Worm (Caenorhabditis elegans) whole organism, L2 larva: ENCODE measurements around the gene F08D12.3.

ENCODE experiments used
- C34F6.9 ChIP-seq: fragments of 150-350 bp; optimal IDR thresholded peaks from 2 replicates; lab custom pipeline; 2014; ENCODE audit warnings: missing biosample characterization, missing genetic modification characterization
- crh-2 ChIP-seq: sonication (generic microtip); optimal IDR thresholded peaks from 2 replicates; lab custom pipeline; 2017; ENCODE audit warnings: missing biosample characterization, missing genetic modification characterization
- egl-27 ChIP-seq: sonication (generic microtip); optimal IDR thresholded peaks from 3 replicates; lab custom pipeline; 2017; ENCODE audit warnings: missing biosample characterization, missing genetic modification reagents, missing genetic modification characterization
- mab-5 ChIP-seq: fragments of 150-350 bp; optimal IDR thresholded peaks from 2 replicates; lab custom pipeline; 2014; ENCODE audit warnings: missing biosample characterization, missing genetic modification characterization
- mdl-1 ChIP-seq, 2 experiments: fragments of 150-350 bp in 1 of 2; sonication (generic microtip) in 1 of 2; optimal IDR thresholded peaks; 2 replicates each; lab custom pipeline; 2017; ENCODE audit warnings: missing biosample characterization in 2 of 2, missing genetic modification characterization in 2 of 2
- nhr-11 ChIP-seq: fragments of 150-350 bp; optimal IDR thresholded peaks from 2 replicates; lab custom pipeline; 2014; ENCODE audit warnings: missing biosample characterization, missing genetic modification characterization
- nhr-25 ChIP-seq: fragments of 150-350 bp; sonication (generic microtip); optimal IDR thresholded peaks from 3 replicates; lab custom pipeline; 2014; ENCODE audit warnings: missing biosample characterization, missing genetic modification characterization
- nhr-77 ChIP-seq: fragments of 150-350 bp; optimal IDR thresholded peaks from 2 replicates; lab custom pipeline; 2014; ENCODE audit warnings: missing biosample characterization, missing genetic modification characterization
- unc-62 ChIP-seq: fragments of 150-350 bp; optimal IDR thresholded peaks from 2 replicates; lab custom pipeline; 2014; ENCODE audit warnings: missing biosample characterization, missing genetic modification reagents, missing genetic modification characterization
- zag-1 ChIP-seq: fragments of 150-350 bp; optimal IDR thresholded peaks from 2 replicates; lab custom pipeline; 2014; ENCODE audit warnings: missing biosample characterization, missing genetic modification characterization

DNA sequence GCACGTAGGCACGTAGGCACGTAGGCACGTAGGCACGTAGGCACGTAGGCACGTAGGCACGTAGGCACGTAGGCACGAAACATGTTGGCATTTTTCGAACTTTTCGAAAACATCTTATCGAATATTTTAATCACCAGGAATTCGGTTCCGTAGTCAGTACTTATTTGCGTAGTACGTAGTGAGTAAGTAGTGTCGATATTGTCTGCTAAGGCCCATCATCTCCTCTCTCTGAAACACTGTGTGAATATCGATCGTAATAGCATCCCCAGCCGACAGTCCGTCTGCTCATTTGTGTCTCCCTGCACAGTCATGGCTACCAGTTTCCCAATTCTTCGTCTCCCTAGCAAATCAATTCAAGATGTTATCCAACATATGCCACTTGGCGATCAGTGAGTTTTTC is 17.2 kb upstream of the F08D12.3 start, which contains the start of gene fbxb-106:
- TF ChIP-seq crh-2 = no peak
- no peak for TF ChIP-seq nhr-77 (tag; lab: Kevin White, UChicago)
- TF ChIP-seq mdl-1 (tag; optimal IDR thresholded peaks at IDR 0.05; lab: Kevin White, UChicago) = no peak
- no peak for TF ChIP-seq egl-27 (tag; lab: Kevin White, UChicago)
- TF ChIP-seq unc-62 (GFP tag; lab: Kevin White, UChicago) = no peak
- TF ChIP-seq nhr-25 (tag; lab: Kevin White, UChicago) = no peak
- no peak for TF ChIP-seq C34F6.9 (tag; lab: Kevin White, UChicago)
- no peak for TF ChIP-seq nhr-11 (tag; lab: Kevin White, UChicago)
- TF ChIP-seq zag-1 (tag; lab: Kevin White, UChicago) = no peak
- no peak for TF ChIP-seq mab-5 (tag; lab: Kevin White, UChicago)
